Worm (Caenorhabditis elegans): ENCODE measurements around the gene nas-25.

The nas-25 gene

ce11 chrII:8789828-8790558 lies 35.9 kb upstream of the nas-25 start, which contains the start of gene F07H5.13 (continued):
- TF ChIP-seq hlh-17 (GFP tag; optimal IDR thresholded peaks at IDR 0.05; ENCODE audit: borderline replicate concordance) (no peak), vab-15 (tag; optimal IDR thresholded peaks at IDR 0.05) (no peak), C16A3.4 (tag; optimal IDR thresholded peaks at IDR 0.05) (peak; percentile 8), nhr-71 (tag; optimal IDR thresholded peaks at IDR 0.05) (peak; percentile 54), grh-1 (GFP tag; IDR thresholded peaks at IDR 0.05) (no peak), zag-1 (tag; optimal IDR thresholded peaks at IDR 0.05) (no peak), rnt-1 (tag; optimal IDR thresholded peaks at IDR 0.05) (no peak), elt-3 (tag; optimal IDR thresholded peaks at IDR 0.05) (no peak), unc-130 (tag; optimal IDR thresholded peaks at IDR 0.05) (no peak), ceh-90 (tag; optimal IDR thresholded peaks at IDR 0.05) (no peak), ztf-11 (tag; optimal IDR thresholded peaks at IDR 0.05) (peak in 1 of 2 experiments; percentile 17), ces-1 (GFP tag; optimal IDR thresholded peaks at IDR 0.05) (no peak), tlp-1 (tag; optimal IDR thresholded peaks at IDR 0.05) (no peak), hpl-2 (GFP tag; optimal IDR thresholded peaks at IDR 0.05) (no peak), unc-30 (tag; optimal IDR thresholded peaks at IDR 0.05) (no peak)

ce11 chrII:8792640-8793039 lies 33.2 kb upstream of the nas-25 start, which contains the start of gene idpa-2:
Gene idpa-2, minus strand, starts transcription at chrII:8792740.
- TF ChIP-seq mep-1 (tag; optimal IDR thresholded peaks at IDR 0.05) (no peak), nhr-28 (tag; optimal IDR thresholded peaks at IDR 0.05) (no peak)

DNA sequence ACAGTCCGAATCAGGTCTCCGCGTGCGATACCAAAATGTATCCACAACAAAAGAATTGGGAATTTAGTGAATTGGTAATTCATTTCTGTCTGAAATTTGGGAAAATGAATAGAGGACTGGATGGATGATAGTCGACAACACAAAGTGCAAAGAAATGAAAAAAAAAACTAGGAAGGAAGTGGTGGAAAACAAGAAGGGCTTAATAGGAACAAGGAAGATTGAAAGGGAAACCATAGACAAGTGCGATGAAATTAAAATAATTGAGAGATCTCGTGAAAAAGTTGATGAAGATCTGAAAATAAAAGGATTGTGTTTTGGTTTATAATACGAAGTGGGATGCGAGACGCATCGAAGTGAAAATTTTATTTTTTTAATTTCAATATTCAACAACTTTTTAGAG lies 31.8 kb upstream of the nas-25 start, which contains the start of gene F07H5.7:
Gene F07H5.7, minus strand, starts transcription at position 101 of the 400 bp plus-strand sequence.
- TF ChIP-seq aha-1 (tag; optimal IDR thresholded peaks at IDR 0.05) (no peak), nhr-12 (tag; optimal IDR thresholded peaks at IDR 0.05) (no peak), sox-4 (tag; optimal IDR thresholded peaks at IDR 0.05) (no peak), nhr-28 (tag; optimal IDR thresholded peaks at IDR 0.05) (no peak), unc-86 (tag; optimal IDR thresholded peaks at IDR 0.05) (no peak), F16B12.6 (tag; optimal IDR thresholded peaks at IDR 0.05) (no peak), dsc-1 (tag; optimal IDR thresholded peaks at IDR 0.05) (no peak), irx-1 (tag; optimal IDR thresholded peaks at IDR 0.05) (no peak), nhr-71 (tag; optimal IDR thresholded peaks at IDR 0.05) (no peak), pax-3 (tag; optimal IDR thresholded peaks at IDR 0.05) (no peak), nhr-19 (GFP tag; conservative IDR thresholded peaks at IDR 0.05) (no peak)

DNA sequence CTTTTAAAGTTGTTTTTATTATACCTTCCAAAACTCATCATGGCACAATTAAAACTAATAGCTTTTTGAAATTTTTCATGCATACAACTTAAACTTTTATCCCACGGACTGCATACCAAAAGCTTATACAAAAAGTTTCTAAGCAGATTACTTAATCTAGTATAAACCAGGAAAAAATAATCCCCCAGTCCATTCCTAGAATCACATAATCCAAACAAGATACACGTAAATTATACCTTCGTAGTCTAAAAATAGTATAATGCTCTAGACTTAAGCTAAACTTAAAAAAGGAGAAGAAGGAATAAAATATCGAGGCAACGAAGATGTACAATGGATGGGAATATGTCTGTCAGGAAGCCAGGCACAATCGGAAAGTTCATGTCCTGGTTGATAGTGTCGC lies 30.6 kb upstream of the nas-25 start:
- TF ChIP-seq unc-130 (tag; optimal IDR thresholded peaks at IDR 0.05) (no peak), fkh-8 (tag; optimal IDR thresholded peaks at IDR 0.05) (peak; percentile 15), nhr-47 (tag; optimal IDR thresholded peaks at IDR 0.05) (peak; percentile 50), dsc-1 (tag; optimal IDR thresholded peaks at IDR 0.05) (peak; percentile 91), fkh-4 (tag; optimal IDR thresholded peaks at IDR 0.05; ENCODE audit: borderline replicate concordance) (peak; percentile 3), sox-4 (tag; optimal IDR thresholded peaks at IDR 0.05) (peak; percentile 33), pax-3 (tag; optimal IDR thresholded peaks at IDR 0.05) (peak; percentile 55), nhr-11 (tag; optimal IDR thresholded peaks at IDR 0.05) (peak; percentile 24), mep-1 (tag; optimal IDR thresholded peaks at IDR 0.05) (no peak), nhr-71 (tag; optimal IDR thresholded peaks at IDR 0.05) (peak; percentile 22)

DNA sequence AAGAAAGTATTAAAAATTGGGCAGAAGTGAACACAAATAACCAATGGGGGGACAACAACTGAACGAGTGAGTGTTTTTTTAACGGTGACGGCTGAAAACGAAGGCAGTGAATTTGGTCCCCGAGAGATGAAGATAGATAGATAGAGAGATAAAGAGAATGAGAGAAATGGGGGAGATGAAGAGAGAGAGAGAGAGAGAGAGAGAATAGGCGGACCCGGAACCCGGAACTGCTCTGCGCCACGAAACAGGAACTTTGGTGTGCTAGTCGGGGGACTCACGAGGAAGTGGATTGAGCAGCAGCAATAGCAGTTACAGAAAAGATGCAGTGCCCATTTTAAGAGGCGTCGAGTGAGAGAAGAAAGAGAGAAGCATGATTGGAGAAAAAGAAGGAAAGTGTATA lies 29.5 kb upstream of the nas-25 start:
- peak; percentile 61 for TF ChIP-seq xbp-1 (tag; optimal IDR thresholded peaks at IDR 0.05)
- no peak for TF ChIP-seq sup-37 (GFP tag; optimal IDR thresholded peaks at IDR 0.05)
- no peak for TF ChIP-seq unc-30 (tag; optimal IDR thresholded peaks at IDR 0.05)
- no peak for TF ChIP-seq lin-15B (tag; optimal IDR thresholded peaks at IDR 0.05)
- no peak for TF ChIP-seq lin-39 (tag; optimal IDR thresholded peaks at IDR 0.05)
- TF ChIP-seq C34B4.2 (tag; optimal IDR thresholded peaks at IDR 0.05), result no peak
- TF ChIP-seq unc-130 (tag; optimal IDR thresholded peaks at IDR 0.05), result no peak
- peak; percentile 81 for TF ChIP-seq tbx-2 (tag; optimal IDR thresholded peaks at IDR 0.05)
- TF ChIP-seq nhr-20 (tag; optimal IDR thresholded peaks at IDR 0.05), result peak; percentile 56
- no peak for TF ChIP-seq sox-4 (tag; optimal IDR thresholded peaks at IDR 0.05)
- no peak for TF ChIP-seq vab-15 (tag; optimal IDR thresholded peaks at IDR 0.05)
- TF ChIP-seq Y116A8C.19 (tag; optimal IDR thresholded peaks at IDR 0.05; ENCODE audit: borderline replicate concordance), result no peak
- TF ChIP-seq ceh-90 (tag; optimal IDR thresholded peaks at IDR 0.05), result no peak
- TF ChIP-seq nhr-84 (tag; optimal IDR thresholded peaks at IDR 0.05), result no peak
- peak; percentile 45 to 50 for TF ChIP-seq lsy-2 (tag; optimal IDR thresholded peaks at IDR 0.05)
- peak; percentile 13 for TF ChIP-seq snpc-4 (tag; optimal IDR thresholded peaks at IDR 0.05)
- peak; percentile 51 for TF ChIP-seq rnt-1 (tag; optimal IDR thresholded peaks at IDR 0.05)
- no peak for TF ChIP-seq ets-5 (GFP tag; IDR thresholded peaks at IDR 0.05)
- TF ChIP-seq mab-9 (GFP tag; IDR thresholded peaks at IDR 0.05), result no peak
- TF ChIP-seq unc-86 (tag; optimal IDR thresholded peaks at IDR 0.05), result peak; percentile 83
- no peak for TF ChIP-seq ces-1 (GFP tag; optimal IDR thresholded peaks at IDR 0.05)
- no peak for TF ChIP-seq aly-2 (tag; optimal IDR thresholded peaks at IDR 0.05)

Data from whole organism, L1 larva.